Fruit fly (Drosophila melanogaster) whole organism, embryonic: Measurements from ENCODE around the gene Tsp5D.

ENCODE experiments used
- ATbp ChIP-seq: fragments of 200-800 bp; sonication (Bioruptor generic); optimal IDR thresholded peaks from 2 replicates; lab custom pipeline; 2017; ENCODE audit warnings: missing biosample characterization, mild to moderate bottlenecking, missing genetic modification characterization, missing genetic modification reagents
- Bteb2 ChIP-seq: fragments of 200-800 bp; sonication (Bioruptor generic); optimal IDR thresholded peaks from 2 replicates; lab custom pipeline; 2016; ENCODE audit warnings: missing biosample characterization, missing genetic modification characterization
- CG10147 ChIP-seq: fragments of 200-800 bp; sonication (Bioruptor generic); optimal IDR thresholded peaks from 2 replicates; lab custom pipeline; 2019; ENCODE audit warnings: missing biosample characterization, mild to moderate bottlenecking, missing genetic modification characterization, moderate library complexity
- CG10979 ChIP-seq: fragments of 200-800 bp; sonication (Bioruptor generic); optimal IDR thresholded peaks from 2 replicates; lab custom pipeline; 2018; ENCODE audit warnings: missing biosample characterization, mild to moderate bottlenecking, missing genetic modification characterization, moderate library complexity
- CG11695 ChIP-seq: fragments of 200-800 bp; sonication (Bioruptor generic); IDR thresholded peaks from 3 replicates; pipeline ENCODE4 v1.3.6; 2022; ENCODE audit warnings: missing biosample characterization, missing genetic modification characterization
- CG12104 ChIP-seq: fragments of 200-800 bp; sonication (Bioruptor generic); optimal IDR thresholded peaks from 3 replicates; lab custom pipeline; 2016; ENCODE audit warnings: missing biosample characterization, missing genetic modification characterization
- CG12391 ChIP-seq: fragments of 200-800 bp; sonication (Bioruptor generic); optimal IDR thresholded peaks from 3 replicates; lab custom pipeline; 2018; ENCODE audit warnings: missing biosample characterization, mild to moderate bottlenecking, missing genetic modification characterization, moderate library complexity
- CG14441 ChIP-seq: fragments of 200-800 bp; sonication (Bioruptor generic); IDR thresholded peaks from 2 replicates; pipeline ENCODE4 v1.3.6; 2022; ENCODE audit warnings: missing biosample characterization, missing genetic modification characterization
- CG15479 ChIP-seq: fragments of 200-800 bp; sonication (Bioruptor generic); optimal IDR thresholded peaks from 3 replicates; lab custom pipeline; 2019; ENCODE audit warnings: missing biosample characterization, mild to moderate bottlenecking, missing genetic modification characterization, moderate library complexity
- CG17829 ChIP-seq: fragments of 200-800 bp; optimal IDR thresholded peaks from 2 replicates; lab custom pipeline; 2019; ENCODE audit warnings: missing biosample characterization, mild to moderate bottlenecking, missing genetic modification characterization, moderate library complexity
- CG18599 ChIP-seq: fragments of 200-800 bp; sonication (Bioruptor generic); optimal IDR thresholded peaks from 3 replicates; lab custom pipeline; 2017; ENCODE audit warnings: missing biosample characterization, missing genetic modification characterization, mild to moderate bottlenecking, moderate library complexity, missing genetic modification reagents
- CG18619 ChIP-seq: fragments of 200-800 bp; sonication (Bioruptor generic); optimal IDR thresholded peaks from 3 replicates; lab custom pipeline; 2017; ENCODE audit warnings: missing biosample characterization, mild to moderate bottlenecking, missing genetic modification characterization
- CG2678 ChIP-seq: fragments of 200-800 bp; sonication (Bioruptor generic); optimal IDR thresholded peaks from 3 replicates; lab custom pipeline; 2019; ENCODE audit warnings: missing biosample characterization, mild to moderate bottlenecking, missing genetic modification characterization, moderate library complexity
- CG2712 ChIP-seq: fragments of 200-800 bp; optimal IDR thresholded peaks from 3 replicates; lab custom pipeline; 2019; ENCODE audit warnings: missing biosample characterization, mild to moderate bottlenecking, missing genetic modification characterization, moderate library complexity
- CG32532 ChIP-seq: fragments of 200-800 bp; sonication (Bioruptor generic); IDR thresholded peaks from 2 replicates; pipeline ENCODE4 v1.3.6; 2022; ENCODE audit warnings: missing biosample characterization, missing genetic modification characterization
- CG3281 ChIP-seq: fragments of 200-800 bp; sonication (Bioruptor generic); optimal IDR thresholded peaks from 3 replicates; lab custom pipeline; 2017; ENCODE audit warnings: missing biosample characterization, mild to moderate bottlenecking, missing genetic modification characterization
- CG4424 ChIP-seq: fragments of 200-800 bp; sonication (Bioruptor generic); optimal IDR thresholded peaks from 3 replicates; lab custom pipeline; 2016; ENCODE audit warnings: missing biosample characterization, missing genetic modification characterization
- CG5180 ChIP-seq: fragments of 200-800 bp; sonication (Bioruptor generic); optimal IDR thresholded peaks from 3 replicates; lab custom pipeline; 2017; ENCODE audit warnings: missing biosample characterization, missing genetic modification characterization, mild to moderate bottlenecking, moderate library complexity, missing genetic modification reagents
- CG6765 ChIP-seq: fragments of 200-800 bp; sonication (Bioruptor generic); optimal IDR thresholded peaks from 3 replicates; lab custom pipeline; 2017; ENCODE audit warnings: missing biosample characterization, mild to moderate bottlenecking, missing genetic modification characterization
- CG9215 ChIP-seq: fragments of 200-800 bp; sonication (Bioruptor generic); IDR thresholded peaks from 2 replicates; pipeline ENCODE4 v1.3.6; 2022; ENCODE audit warnings: missing biosample characterization, missing genetic modification characterization
- Camta ChIP-seq: fragments of 200-800 bp; sonication (Bioruptor generic); optimal IDR thresholded peaks from 2 replicates; lab custom pipeline; 2016; ENCODE audit warnings: missing biosample characterization, missing genetic modification characterization
- CoRest ChIP-seq: fragments of 200-800 bp; sonication (Bioruptor generic); optimal IDR thresholded peaks from 3 replicates; lab custom pipeline; 2018; ENCODE audit warnings: missing biosample characterization, mild to moderate bottlenecking, missing genetic modification characterization, moderate library complexity
- Dad ChIP-seq: fragments of 200-800 bp; sonication (Bioruptor generic); optimal IDR thresholded peaks from 3 replicates; lab custom pipeline; 2016; ENCODE audit warnings: missing biosample characterization, missing genetic modification characterization
- Dek ChIP-seq: fragments of 200-800 bp; sonication (Bioruptor generic); optimal IDR thresholded peaks from 3 replicates; lab custom pipeline; 2019; ENCODE audit warnings: missing biosample characterization, mild to moderate bottlenecking, missing genetic modification characterization, moderate library complexity
- Eip74EF ChIP-seq, 2 experiments: fragments of 200-800 bp in 1 of 2; fragments of >200 bp in 1 of 2; sonication (Bioruptor generic) in 1 of 2; optimal IDR thresholded peaks; 2 replicates each; lab custom pipeline; 2017 to 2019; ENCODE audit warnings: missing biosample characterization in 2 of 2, missing genetic modification characterization in 2 of 2, mild to moderate bottlenecking in 1 of 2, moderate library complexity in 1 of 2
- Fer3 ChIP-seq: fragments of 200-800 bp; sonication (Bioruptor generic); optimal IDR thresholded peaks from 2 replicates; lab custom pipeline; 2018; ENCODE audit warnings: missing biosample characterization, mild to moderate bottlenecking, missing genetic modification characterization, moderate library complexity
- HHEX ChIP-seq: fragments of 200-800 bp; sonication (Bioruptor generic); optimal IDR thresholded peaks from 3 replicates; lab custom pipeline; 2017; ENCODE audit warnings: missing biosample characterization, mild to moderate bottlenecking, missing genetic modification characterization, missing genetic modification reagents
- HLH4C ChIP-seq: fragments of 200-800 bp; sonication (Bioruptor generic); IDR thresholded peaks from 3 replicates; pipeline ENCODE4 v1.3.6; 2022; ENCODE audit warnings: missing biosample characterization, missing genetic modification characterization; ENCODE audit not compliant: partially characterized antibody
- MTF-1 ChIP-seq: fragments of 200-800 bp; sonication (Bioruptor generic); optimal IDR thresholded peaks from 2 replicates; lab custom pipeline; 2018; ENCODE audit warnings: missing biosample characterization, mild to moderate bottlenecking, missing genetic modification characterization, borderline replicate concordance
- Nf-YC ChIP-seq: fragments of 200-800 bp; optimal IDR thresholded peaks from 3 replicates; lab custom pipeline; 2019; ENCODE audit warnings: missing biosample characterization, mild to moderate bottlenecking, missing genetic modification characterization, moderate library complexity
- PHDP ChIP-seq: fragments of 200-800 bp; sonication (Bioruptor generic); optimal IDR thresholded peaks from 3 replicates; lab custom pipeline; 2018; ENCODE audit warnings: missing biosample characterization, mild to moderate bottlenecking, missing genetic modification characterization, moderate library complexity
- Sin3A ChIP-seq: fragments of >200 bp; optimal IDR thresholded peaks from 2 replicates; lab custom pipeline; 2018
- Sox102F ChIP-seq: fragments of 200-800 bp; sonication (Bioruptor generic); optimal IDR thresholded peaks from 2 replicates; lab custom pipeline; 2018; ENCODE audit warnings: missing biosample characterization, mild to moderate bottlenecking, missing genetic modification characterization, moderate library complexity
- ap ChIP-seq: fragments of 200-800 bp; sonication (Bioruptor generic); IDR thresholded peaks from 2 replicates; pipeline ENCODE4 v1.3.6; 2022; ENCODE audit warnings: missing biosample characterization, missing genetic modification characterization
- bigmax ChIP-seq: fragments of 200-800 bp; sonication (Bioruptor generic); optimal IDR thresholded peaks from 2 replicates; lab custom pipeline; 2018; ENCODE audit warnings: missing biosample characterization, mild to moderate bottlenecking, missing genetic modification characterization
- br ChIP-seq: fragments of >200 bp; optimal IDR thresholded peaks from 2 replicates; lab custom pipeline; 2017
- crc ChIP-seq: fragments of 200-800 bp; sonication (Bioruptor generic); optimal IDR thresholded peaks from 2 replicates; lab custom pipeline; 2016; ENCODE audit warnings: missing biosample characterization, missing genetic modification characterization
- dpn ChIP-seq, 2 experiments: fragments of 200-800 bp; sonication (Bioruptor generic); optimal IDR thresholded peaks; 3 replicates each; lab custom pipeline; 2016; ENCODE audit warnings: missing biosample characterization in 2 of 2, missing genetic modification characterization in 2 of 2
- ewg ChIP-seq: fragments of 200-800 bp; sonication (Bioruptor generic); optimal IDR thresholded peaks from 3 replicates; lab custom pipeline; 2017; ENCODE audit warnings: mild to moderate bottlenecking, missing biosample characterization, missing genetic modification reagents, missing genetic modification characterization
- gcm ChIP-seq: fragments of 200-800 bp; sonication (Bioruptor generic); optimal IDR thresholded peaks from 2 replicates; lab custom pipeline; 2019; ENCODE audit warnings: missing biosample characterization, mild to moderate bottlenecking, missing genetic modification characterization, moderate library complexity
- ind ChIP-seq: fragments of 200-800 bp; sonication (Bioruptor generic); optimal IDR thresholded peaks from 3 replicates; lab custom pipeline; 2016; ENCODE audit warnings: missing biosample characterization, missing genetic modification characterization
- phol ChIP-seq: fragments of 200-800 bp; sonication (Bioruptor generic); optimal IDR thresholded peaks from 3 replicates; lab custom pipeline; 2018; ENCODE audit warnings: missing biosample characterization, mild to moderate bottlenecking, missing genetic modification characterization, moderate library complexity
- sc ChIP-seq, 3 experiments: fragments of >200 bp in 2 of 3; fragments of 200-800 bp in 1 of 3; sonication (Bioruptor generic) in 1 of 3; optimal IDR thresholded peaks; 2 replicates in 2 of 3; 3 replicates in 1 of 3; lab custom pipeline; 2017; ENCODE audit warnings: mild to moderate bottlenecking in 1 of 3, missing biosample characterization in 1 of 3, missing genetic modification characterization in 1 of 3, missing genetic modification reagents in 1 of 3
- sens-2 ChIP-seq: fragments of 200-800 bp; sonication (Bioruptor generic); IDR thresholded peaks from 2 replicates; pipeline ENCODE4 v1.3.6; 2022; ENCODE audit warnings: missing biosample characterization, missing genetic modification characterization
- sisA ChIP-seq: fragments of 200-800 bp; sonication (Bioruptor generic); IDR thresholded peaks from 2 replicates; pipeline ENCODE4 v1.3.6; 2022; ENCODE audit warnings: missing biosample characterization, missing genetic modification characterization
- sob ChIP-seq: fragments of 200-800 bp; sonication (Bioruptor generic); IDR thresholded peaks from 2 replicates; pipeline ENCODE4 v1.3.6; 2022; ENCODE audit warnings: missing biosample characterization, missing genetic modification characterization
- stwl ChIP-seq: fragments of 200-800 bp; sonication (Bioruptor generic); optimal IDR thresholded peaks from 3 replicates; lab custom pipeline; 2018; ENCODE audit warnings: missing biosample characterization, mild to moderate bottlenecking, missing genetic modification characterization, moderate library complexity
- tgo ChIP-seq: fragments of 200-800 bp; sonication (Bioruptor generic); IDR thresholded peaks from 3 replicates; pipeline ENCODE4 v1.3.6; 2022; ENCODE audit warnings: missing biosample characterization, missing genetic modification characterization
- yki ChIP-seq: fragments of >200 bp; optimal IDR thresholded peaks from 3 replicates; lab custom pipeline; 2018

Tsp5D gene

DNA sequence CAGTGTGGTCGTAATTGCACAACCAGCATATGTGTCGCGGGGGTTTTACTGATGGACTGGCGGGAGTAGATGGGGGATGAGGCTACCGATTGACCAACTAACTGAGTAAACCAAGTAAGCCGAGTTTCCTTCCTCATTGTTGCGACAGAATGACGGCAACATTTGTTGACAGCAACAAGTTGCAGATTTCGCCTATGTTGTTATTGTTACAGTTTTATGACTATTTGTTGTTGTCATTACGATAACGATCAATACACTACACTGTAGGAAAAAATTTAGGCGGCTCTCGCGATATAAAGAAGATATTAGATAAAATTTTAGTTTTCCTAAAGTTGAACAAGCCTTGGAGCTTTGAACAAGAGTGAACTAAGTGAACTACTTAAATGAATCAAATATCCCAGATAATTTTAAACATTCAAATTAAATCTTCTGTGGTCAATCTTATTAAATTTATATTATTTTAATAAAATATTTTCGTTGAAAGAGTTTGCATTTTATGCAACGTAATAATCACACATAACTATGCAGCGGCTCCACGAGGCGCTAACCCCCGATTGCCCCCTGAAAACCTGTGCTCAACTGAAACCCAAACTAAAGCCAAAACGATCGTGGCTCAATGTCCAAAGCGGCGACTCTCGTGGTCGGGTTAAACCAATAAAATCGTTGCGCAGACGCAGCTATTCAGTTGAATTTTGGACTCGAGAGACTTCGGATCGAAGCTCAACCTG lies 7.2 kb downstream of the Tsp5D start, which contains the start of gene CG5928 (continued):
- TF ChIP-seq Bteb2 (GFP tag; lab: Kevin White, UChicago): no peak
- no peak for TF ChIP-seq CG15479
- TF ChIP-seq HHEX (GFP tag; lab: Kevin White, UChicago): peak; percentile 27
- peak; percentile 5 for TF ChIP-seq CG6765 (GFP tag; lab: Kevin White, UChicago)
- TF ChIP-seq phol (tag; lab: Kevin White, UChicago): peak; percentile 68
- no peak for TF ChIP-seq HLH4C
- peak; percentile 61 for TF ChIP-seq sisA
- peak; percentile 17 for TF ChIP-seq Fer3 (tag; lab: Kevin White, UChicago)
- TF ChIP-seq CG9215: no peak
- peak; percentile 56 for TF ChIP-seq CG14441 (GFP tag; lab: Robert Waterston, UW)
- peak; percentile 25 for TF ChIP-seq CG3281 (GFP tag; lab: Kevin White, UChicago)
- peak in 1 of 2 experiments; percentile 14 for TF ChIP-seq dpn (GFP tag; optimal IDR thresholded peaks at IDR 0.05; lab: Kevin White, UChicago)
- TF ChIP-seq sob (GFP tag; lab: Robert Waterston, UW): peak; percentile 9; the same call in 1 of the 2 replicates
- no peak for TF ChIP-seq CG32532 (GFP tag; lab: Robert Waterston, UW)
- peak; percentile 38 for TF ChIP-seq CoRest (tag; lab: Kevin White, UChicago)
- no peak for TF ChIP-seq CG17829 (tag; lab: Kevin White, UChicago)
- TF ChIP-seq sens-2: no peak
- TF ChIP-seq tgo (GFP tag; lab: Robert Waterston, UW): no peak; the same call in 2 of the 3 replicates
- TF ChIP-seq bigmax (GFP tag; lab: Kevin White, UChicago): no peak
- TF ChIP-seq CG5180: peak; percentile 48
- TF ChIP-seq CG12391 (tag; lab: Kevin White, UChicago): peak; percentile 29
- TF ChIP-seq ewg: no peak
- TF ChIP-seq sc (optimal IDR thresholded peaks at IDR 0.05; lab: Kevin White, UChicago): no peak
- TF ChIP-seq sc (GFP tag; optimal IDR thresholded peaks at IDR 0.05; lab: Kevin White, UChicago): no peak
- TF ChIP-seq CG11695: peak; percentile 48; the same call in 2 of the 3 replicates
- TF ChIP-seq PHDP: peak; percentile 17
- TF ChIP-seq CG12104 (GFP tag; lab: Kevin White, UChicago): peak; percentile 10
- TF ChIP-seq Dad (GFP tag; lab: Kevin White, UChicago): no peak
- peak; percentile 38 for TF ChIP-seq CG4424
- peak; percentile 48 for TF ChIP-seq Sox102F (GFP tag; lab: Kevin White, UChicago)
- peak; percentile 32 for TF ChIP-seq CG18619 (GFP tag; lab: Kevin White, UChicago)
- peak; percentile 30 for TF ChIP-seq CG10979
- TF ChIP-seq Nf-YC (tag; lab: Kevin White, UChicago): peak; percentile 51
- TF ChIP-seq crc (GFP tag; lab: Kevin White, UChicago): no peak
- peak; percentile 38 for TF ChIP-seq ind (GFP tag; lab: Kevin White, UChicago)
- no peak for TF ChIP-seq yki (lab: Kevin White, UChicago)
- TF ChIP-seq ap: 0 out of 2 replicates have a peak, but pooled peaks have one; percentile 22
- TF ChIP-seq Dek (tag; lab: Kevin White, UChicago): peak; percentile 20
- TF ChIP-seq Sin3A (lab: Kevin White, UChicago): no peak
- TF ChIP-seq stwl: no peak
- TF ChIP-seq Eip74EF (GFP tag; optimal IDR thresholded peaks at IDR 0.05; lab: Kevin White, UChicago): no peak
- TF ChIP-seq CG10147: peak; percentile 47
- TF ChIP-seq ATbp (GFP tag; lab: Kevin White, UChicago): peak; percentile 17
- no peak for TF ChIP-seq MTF-1 (GFP tag; lab: Kevin White, UChicago)
- TF ChIP-seq CG2678 (tag; lab: Kevin White, UChicago): peak; percentile 73
- no peak for TF ChIP-seq gcm
- no peak for TF ChIP-seq br (lab: Kevin White, UChicago)
- no peak for TF ChIP-seq Camta (GFP tag; lab: Kevin White, UChicago)
- peak; percentile 43 for TF ChIP-seq CG2712
- no peak for TF ChIP-seq CG18599
